Fruit fly (Drosophila melanogaster): ENCODE results near the gene CG11858.

dm6 chr3R:25310843-25311242 lies 48.3 kb downstream of the CG11858 start, which contains the start of gene CG31099:
- TF ChIP-seq fd96Ca (GFP tag; IDR thresholded peaks at IDR 0.05), result no peak
- no peak for TF ChIP-seq Pif1B (GFP tag; optimal IDR thresholded peaks at IDR 0.05)
- TF ChIP-seq EcR (GFP tag; optimal IDR thresholded peaks at IDR 0.05), result no peak
- TF ChIP-seq Pif1A (GFP tag; optimal IDR thresholded peaks at IDR 0.05), result no peak
- no peak for TF ChIP-seq CG13204 (GFP tag; optimal IDR thresholded peaks at IDR 0.05)
- TF ChIP-seq Ets98B (GFP tag; IDR thresholded peaks at IDR 0.05), result no peak
- TF ChIP-seq Snoo (tag; optimal IDR thresholded peaks at IDR 0.05), result no peak
- TF ChIP-seq gl (tag; optimal IDR thresholded peaks at IDR 0.05), result no peak
- TF ChIP-seq CG34367 (tag; optimal IDR thresholded peaks at IDR 0.05), result no peak
- no peak for TF ChIP-seq CG10348 (GFP tag; IDR thresholded peaks at IDR 0.05)
- TF ChIP-seq CG15710 (tag; optimal IDR thresholded peaks at IDR 0.05), result no peak
- TF ChIP-seq CG8301 (tag; optimal IDR thresholded peaks at IDR 0.05), result no peak
